Fruit fly (Drosophila melanogaster): ENCODE results near the gene CG14891.

CG14891 gene

dm6 chr3R:16558623-16559155, 12.6 kb upstream of the CG14891 start (continued):
- peak; percentile 67 for TF ChIP-seq CG11456 (GFP tag; IDR thresholded peaks at IDR 0.05)
- no peak for TF ChIP-seq CG10543 (GFP tag; optimal IDR thresholded peaks at IDR 0.05)
- no peak for TF ChIP-seq CG14667 (GFP tag; IDR thresholded peaks at IDR 0.05)
- TF ChIP-seq CG6765 (GFP tag; optimal IDR thresholded peaks at IDR 0.05): no peak
- TF ChIP-seq repo (GFP tag; optimal IDR thresholded peaks at IDR 0.05): no peak
- peak; percentile 30; the same call in 1 of the 3 replicates for TF ChIP-seq Aef1 (GFP tag; IDR thresholded peaks at IDR 0.05)
- TF ChIP-seq CG9876 (GFP tag; optimal IDR thresholded peaks at IDR 0.05): no peak
- no peak for TF ChIP-seq wdn (GFP tag; IDR thresholded peaks at IDR 0.05)
- no peak for TF ChIP-seq fd3F (GFP tag; optimal IDR thresholded peaks at IDR 0.05)
- no peak for TF ChIP-seq dati (GFP tag; IDR thresholded peaks at IDR 0.05)
- TF ChIP-seq trem (tag; optimal IDR thresholded peaks at IDR 0.05): no peak
- no peak for TF ChIP-seq CG3838 (GFP tag; optimal IDR thresholded peaks at IDR 0.05)
- TF ChIP-seq CoRest (tag; optimal IDR thresholded peaks at IDR 0.05): peak; percentile 3
- peak; percentile 43 for TF ChIP-seq CG2678 (tag; optimal IDR thresholded peaks at IDR 0.05)
- no peak for TF ChIP-seq Sry-δ (GFP tag; optimal IDR thresholded peaks at IDR 0.05)
- TF ChIP-seq cato (GFP tag; optimal IDR thresholded peaks at IDR 0.05; ENCODE audit: borderline replicate concordance): no peak
- TF ChIP-seq p53 (GFP tag; optimal IDR thresholded peaks at IDR 0.05): no peak
- no peak for TF ChIP-seq Xrp1 (GFP tag; IDR thresholded peaks at IDR 0.05)
- TF ChIP-seq CG18764 (GFP tag; optimal IDR thresholded peaks at IDR 0.05): no peak
- no peak for TF ChIP-seq CG14860 (GFP tag; IDR thresholded peaks at IDR 0.05; ENCODE audit: partially characterized antibody)
- TF ChIP-seq CG6791 (GFP tag; IDR thresholded peaks at IDR 0.05; ENCODE audit: partially characterized antibody): no peak
- peak; percentile 34 for TF ChIP-seq sisA (GFP tag; IDR thresholded peaks at IDR 0.05)
- TF ChIP-seq CG4282 (GFP tag; optimal IDR thresholded peaks at IDR 0.05): no peak
- TF ChIP-seq CG13624 (GFP tag; optimal IDR thresholded peaks at IDR 0.05): no peak
- TF ChIP-seq Atf-2 (GFP tag; optimal IDR thresholded peaks at IDR 0.05): no peak
- TF ChIP-seq al (GFP tag; IDR thresholded peaks at IDR 0.05): no peak
- no peak for TF ChIP-seq CG9727 (GFP tag; optimal IDR thresholded peaks at IDR 0.05)
- no peak for TF ChIP-seq CG11695 (GFP tag; IDR thresholded peaks at IDR 0.05)
- TF ChIP-seq crc (GFP tag; optimal IDR thresholded peaks at IDR 0.05): no peak
- no peak for TF ChIP-seq wor (GFP tag; IDR thresholded peaks at IDR 0.05)
- no peak for TF ChIP-seq CG12236 (GFP tag; optimal IDR thresholded peaks at IDR 0.05)
- TF ChIP-seq scrt (GFP tag; optimal IDR thresholded peaks at IDR 0.05): no peak
- TF ChIP-seq Hr51 (GFP tag; optimal IDR thresholded peaks at IDR 0.05): no peak
- no peak for TF ChIP-seq tx (GFP tag; optimal IDR thresholded peaks at IDR 0.05)
- TF ChIP-seq CG14710 (tag; optimal IDR thresholded peaks at IDR 0.05): no peak
- no peak for TF ChIP-seq az2 (GFP tag; optimal IDR thresholded peaks at IDR 0.05)
- TF ChIP-seq sr (GFP tag; IDR thresholded peaks at IDR 0.05): no peak
- TF ChIP-seq Dad (GFP tag; optimal IDR thresholded peaks at IDR 0.05): no peak
- TF ChIP-seq seq (GFP tag; IDR thresholded peaks at IDR 0.05): no peak
- no peak for TF ChIP-seq org-1 (GFP tag; optimal IDR thresholded peaks at IDR 0.05)
- peak; percentile 66 for TF ChIP-seq row (GFP tag; IDR thresholded peaks at IDR 0.05)
- peak in 1 of 2 experiments; percentile 4 for TF ChIP-seq Pdp1 (GFP tag; optimal IDR thresholded peaks at IDR 0.05)
- no peak for TF ChIP-seq CG4404 (GFP tag; IDR thresholded peaks at IDR 0.05)
- TF ChIP-seq Spps (tag; optimal IDR thresholded peaks at IDR 0.05): no peak
- TF ChIP-seq inv (GFP tag; IDR thresholded peaks at IDR 0.05; ENCODE audit: partially characterized antibody): no peak
- 0 out of 2 replicates have a peak, but pooled peaks have one; percentile 30 for TF ChIP-seq CG14014 (GFP tag; IDR thresholded peaks at IDR 0.05)
- no peak for TF ChIP-seq tll (GFP tag; optimal IDR thresholded peaks at IDR 0.05)
- no peak for TF ChIP-seq HLH54F (GFP tag; optimal IDR thresholded peaks at IDR 0.05)
- TF ChIP-seq CG31388 (GFP tag; optimal IDR thresholded peaks at IDR 0.05): no peak
- 0 out of 2 replicates have a peak, but pooled peaks have one; percentile 19 for TF ChIP-seq CG4730 (GFP tag; IDR thresholded peaks at IDR 0.05)
- TF ChIP-seq CG18599 (GFP tag; optimal IDR thresholded peaks at IDR 0.05): peak; percentile 41

Data from whole organism, embryonic.